Fruit fly (Drosophila melanogaster) whole organism, embryonic: ENCODE results near the gene CG15570.

Source experiments
- Asciz ChIP-seq: fragments of 200-800 bp; sonication (Bioruptor generic); optimal IDR thresholded peaks from 2 replicates; lab custom pipeline; 2017; ENCODE audit warnings: missing biosample characterization, mild to moderate bottlenecking, missing genetic modification characterization, missing genetic modification reagents
- Blimp-1 ChIP-seq: fragments of 200-800 bp; sonication (Bioruptor generic); optimal IDR thresholded peaks from 3 replicates; lab custom pipeline; 2018; ENCODE audit warnings: missing biosample characterization, missing genetic modification characterization, mild to moderate bottlenecking, moderate library complexity, missing genetic modification reagents
- CG10267 ChIP-seq: fragments of 200-800 bp; sonication (Bioruptor generic); optimal IDR thresholded peaks from 2 replicates; lab custom pipeline; 2018; ENCODE audit warnings: missing biosample characterization, mild to moderate bottlenecking, missing genetic modification characterization, moderate library complexity
- CG11085 ChIP-seq: fragments of 200-800 bp; sonication (Bioruptor generic); IDR thresholded peaks from 2 replicates; pipeline ENCODE4 v1.3.6; 2022; ENCODE audit warnings: missing biosample characterization, missing genetic modification characterization
- CG11723 ChIP-seq: fragments of 200-800 bp; sonication (Bioruptor generic); optimal IDR thresholded peaks from 2 replicates; lab custom pipeline; 2017; ENCODE audit warnings: missing biosample characterization, mild to moderate bottlenecking, missing genetic modification characterization
- CG13424 ChIP-seq: fragments of 200-800 bp; sonication (Bioruptor generic); optimal IDR thresholded peaks from 2 replicates; lab custom pipeline; 2019; ENCODE audit warnings: missing biosample characterization, mild to moderate bottlenecking, missing genetic modification characterization, moderate library complexity
- CG14050 ChIP-seq: fragments of 200-800 bp; sonication (Bioruptor generic); IDR thresholded peaks from 3 replicates; pipeline ENCODE4 v1.3.6; 2022; ENCODE audit warnings: missing biosample characterization, missing genetic modification characterization
- CG15601 ChIP-seq: fragments of 200-800 bp; sonication (Bioruptor generic); optimal IDR thresholded peaks from 3 replicates; lab custom pipeline; 2019; ENCODE audit warnings: missing biosample characterization, mild to moderate bottlenecking, missing genetic modification characterization, moderate library complexity
- CG15696 ChIP-seq: fragments of 200-800 bp; sonication (Bioruptor generic); optimal IDR thresholded peaks from 2 replicates; lab custom pipeline; 2019; ENCODE audit warnings: missing biosample characterization, mild to moderate bottlenecking, missing genetic modification characterization, moderate library complexity
- CG30020 ChIP-seq: fragments of 200-800 bp; optimal IDR thresholded peaks from 2 replicates; lab custom pipeline; 2019; ENCODE audit warnings: missing biosample characterization, mild to moderate bottlenecking, missing genetic modification characterization, moderate library complexity
- CG3065 ChIP-seq: fragments of 200-800 bp; sonication (Bioruptor generic); optimal IDR thresholded peaks from 2 replicates; lab custom pipeline; 2016; ENCODE audit warnings: missing biosample characterization, missing genetic modification characterization
- CG3847 ChIP-seq: fragments of 200-800 bp; sonication (Bioruptor generic); IDR thresholded peaks from 2 replicates; pipeline ENCODE4 v1.3.6; 2022; ENCODE audit warnings: missing biosample characterization, missing genetic modification characterization
- CG7786 ChIP-seq: fragments of 200-800 bp; sonication (Bioruptor generic); optimal IDR thresholded peaks from 2 replicates; lab custom pipeline; 2016; ENCODE audit warnings: missing biosample characterization, missing genetic modification characterization
- CG8089 ChIP-seq: fragments of 200-800 bp; sonication (Bioruptor generic); optimal IDR thresholded peaks from 3 replicates; lab custom pipeline; 2016; ENCODE audit warnings: missing biosample characterization, missing genetic modification characterization
- CG8359 ChIP-seq: fragments of 200-800 bp; sonication (Bioruptor generic); optimal IDR thresholded peaks from 2 replicates; lab custom pipeline; 2017; ENCODE audit warnings: missing biosample characterization, mild to moderate bottlenecking, missing genetic modification characterization, borderline replicate concordance
- CG8765 ChIP-seq: fragments of 200-800 bp; sonication (Bioruptor generic); IDR thresholded peaks from 2 replicates; pipeline ENCODE4 v1.3.6; 2022; ENCODE audit warnings: missing biosample characterization, missing genetic modification characterization
- CG8944 ChIP-seq: fragments of 200-800 bp; sonication (Bioruptor generic); optimal IDR thresholded peaks from 3 replicates; lab custom pipeline; 2016; ENCODE audit warnings: missing biosample characterization, missing genetic modification characterization
- CG9932 ChIP-seq: fragments of 200-800 bp; sonication (Bioruptor generic); IDR thresholded peaks from 2 replicates; pipeline ENCODE4 v1.3.6; 2022; ENCODE audit warnings: missing biosample characterization, missing genetic modification characterization
- D19A ChIP-seq: fragments of 200-800 bp; optimal IDR thresholded peaks from 3 replicates; lab custom pipeline; 2019; ENCODE audit warnings: missing biosample characterization, mild to moderate bottlenecking, missing genetic modification characterization, moderate library complexity
- E2f1 ChIP-seq: fragments of 200-800 bp; sonication (Bioruptor generic); IDR thresholded peaks from 2 replicates; pipeline ENCODE4 v1.3.6; 2022; ENCODE audit warnings: missing biosample characterization, missing genetic modification characterization
- Ets65A ChIP-seq: fragments of 200-800 bp; sonication (Bioruptor generic); peaks from one replicate; lab custom pipeline; 2016; ENCODE audit warnings: missing biosample characterization, missing genetic modification characterization
- HHEX ChIP-seq: fragments of 200-800 bp; sonication (Bioruptor generic); optimal IDR thresholded peaks from 3 replicates; lab custom pipeline; 2017; ENCODE audit warnings: missing biosample characterization, mild to moderate bottlenecking, missing genetic modification characterization, missing genetic modification reagents
- HLH4C ChIP-seq: fragments of 200-800 bp; sonication (Bioruptor generic); IDR thresholded peaks from 3 replicates; pipeline ENCODE4 v1.3.6; 2022; ENCODE audit warnings: missing biosample characterization, missing genetic modification characterization; ENCODE audit not compliant: partially characterized antibody
- Hsf ChIP-seq: fragments of 200-800 bp; sonication (Bioruptor generic); optimal IDR thresholded peaks from 3 replicates; lab custom pipeline; 2016; ENCODE audit warnings: missing biosample characterization, missing genetic modification characterization
- NC2α ChIP-seq: fragments of 200-800 bp; sonication (Bioruptor generic); optimal IDR thresholded peaks from 2 replicates; lab custom pipeline; 2016; ENCODE audit warnings: missing biosample characterization, missing genetic modification characterization
- Sox100B ChIP-seq: fragments of 200-800 bp; sonication (Bioruptor generic); optimal IDR thresholded peaks from 3 replicates; lab custom pipeline; 2018; ENCODE audit warnings: missing biosample characterization, mild to moderate bottlenecking, missing genetic modification characterization
- bsh ChIP-seq, 2 experiments: fragments of 200-800 bp; sonication (Bioruptor generic); optimal IDR thresholded peaks; 2 replicates each; lab custom pipeline; 2017 to 2018; ENCODE audit warnings: mild to moderate bottlenecking in 2 of 2, missing biosample characterization in 2 of 2, missing genetic modification characterization in 2 of 2, moderate library complexity in 1 of 2
- dmrt99B ChIP-seq: fragments of 200-800 bp; sonication (Bioruptor generic); optimal IDR thresholded peaks from 2 replicates; lab custom pipeline; 2018; ENCODE audit warnings: missing biosample characterization, mild to moderate bottlenecking, missing genetic modification characterization, moderate library complexity
- dysf ChIP-seq: fragments of 200-800 bp; sonication (Bioruptor generic); IDR thresholded peaks from 3 replicates; pipeline ENCODE4 v1.3.6; 2022; ENCODE audit warnings: missing biosample characterization, missing genetic modification characterization
- nerfin-2 ChIP-seq: fragments of 200-800 bp; sonication (Bioruptor generic); IDR thresholded peaks from 2 replicates; pipeline ENCODE4 v1.3.6; 2022; ENCODE audit warnings: missing biosample characterization, missing genetic modification characterization; ENCODE audit not compliant: partially characterized antibody
- pfk ChIP-seq: fragments of 200-800 bp; sonication (Bioruptor generic); optimal IDR thresholded peaks from 2 replicates; lab custom pipeline; 2018; ENCODE audit warnings: missing biosample characterization, mild to moderate bottlenecking, missing genetic modification characterization, moderate library complexity
- pros ChIP-seq: fragments of 200-800 bp; sonication (Bioruptor generic); optimal IDR thresholded peaks from 3 replicates; lab custom pipeline; 2019; ENCODE audit warnings: missing biosample characterization, mild to moderate bottlenecking, missing genetic modification characterization, moderate library complexity
- row ChIP-seq: fragments of 200-800 bp; sonication (Bioruptor generic); IDR thresholded peaks from 3 replicates; pipeline ENCODE4 v1.3.6; 2022; ENCODE audit warnings: missing biosample characterization, missing genetic modification characterization
- tio ChIP-seq: fragments of 200-800 bp; sonication (Bioruptor generic); optimal IDR thresholded peaks from 2 replicates; lab custom pipeline; 2017; ENCODE audit warnings: missing biosample characterization, missing genetic modification characterization, inconsistent platforms
- wor ChIP-seq: fragments of 200-800 bp; sonication (Bioruptor generic); IDR thresholded peaks from 2 replicates; pipeline ENCODE4 v1.3.6; 2022; ENCODE audit warnings: missing biosample characterization, missing genetic modification characterization

Gene CG15570

DNA sequence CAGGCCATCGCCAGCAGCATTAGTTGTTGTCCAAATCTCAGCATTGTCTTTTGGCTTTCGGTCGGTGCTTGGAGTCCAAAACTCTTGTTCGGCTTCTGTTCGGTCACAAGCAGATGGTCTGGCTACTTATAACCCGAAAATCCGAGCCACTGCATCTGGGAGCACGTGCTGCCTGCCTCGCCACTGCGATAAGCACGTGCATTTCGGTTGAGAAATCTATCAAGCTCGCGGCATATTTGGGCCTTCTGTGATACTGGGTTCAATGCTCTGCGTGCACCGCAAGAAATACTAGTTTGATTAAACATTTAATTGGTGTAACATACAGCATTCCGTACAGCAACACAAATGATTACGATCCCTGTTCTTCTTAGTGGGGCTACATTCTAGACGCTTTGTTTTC, 24.8 kb downstream of the CG15570 start, which contains the start of gene Femcoat:
Gene Femcoat (minus strand): TSS at position 101 of the 400 bp plus-strand sequence.
- TF ChIP-seq tio (GFP tag; lab: Kevin White, UChicago) (no peak), CG13424 (tag; lab: Kevin White, UChicago) (no peak), CG10267 (tag; lab: Kevin White, UChicago) (no peak), E2f1 (no peak), Ets65A (GFP tag; lab: Kevin White, UChicago) (peak; percentile 71), CG9932 (no peak), CG8089 (no peak), nerfin-2 (GFP tag; lab: Robert Waterston, UW) (no peak)
- TF ChIP-seq, all 482 proteins: peak for 1

DNA sequence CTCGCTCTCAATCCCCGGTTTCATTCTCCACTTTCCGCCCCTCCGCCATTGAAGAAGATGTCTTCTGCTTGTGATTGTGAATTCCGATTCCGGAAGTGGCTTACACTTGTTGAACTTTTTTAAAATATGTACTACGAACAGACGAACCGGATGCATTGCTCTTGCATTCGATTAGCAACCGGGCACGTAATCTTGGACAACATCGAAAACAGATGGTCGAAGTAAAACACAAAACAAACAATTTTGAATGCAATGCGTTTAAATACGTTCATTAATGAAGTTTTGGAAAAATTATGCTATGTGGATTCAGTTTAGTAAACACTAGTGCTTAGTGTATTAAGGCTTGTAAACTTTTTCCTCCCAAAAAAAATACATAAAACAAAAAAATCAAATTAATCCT, 28.1 kb downstream of the CG15570 start, which contains the start of gene Muc4B:
Gene Muc4B (minus strand): TSS at position 101 of the 400 bp plus-strand sequence.
- no peak for TF ChIP-seq dysf (GFP tag; lab: Robert Waterston, UW)
- no peak for TF ChIP-seq CG7786 (GFP tag; lab: Kevin White, UChicago)

DNA sequence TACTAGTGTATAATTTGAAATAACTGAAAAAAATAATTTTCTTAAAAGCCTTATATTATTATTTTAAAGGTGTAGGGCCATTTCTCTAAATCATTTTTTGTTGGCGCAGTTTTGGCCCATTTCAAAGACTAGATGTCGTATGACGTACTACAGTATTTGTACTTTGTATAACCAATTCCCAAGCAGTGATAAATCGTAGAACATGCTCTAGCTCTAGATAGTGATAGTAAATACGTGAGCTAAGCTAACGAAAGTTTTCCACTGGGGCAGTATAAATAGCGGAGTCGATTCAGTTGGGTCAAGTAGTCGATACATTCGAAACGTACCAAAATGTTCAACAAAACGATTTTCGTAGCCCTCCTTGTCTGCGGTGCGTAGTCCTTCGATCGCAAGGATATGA, 29.0 kb downstream of the CG15570 start, which contains the start of gene CG43134:
Gene CG43134 (plus strand): TSS at position 301 of the 400 bp plus-strand sequence.
- no peak for TF ChIP-seq Blimp-1 (GFP tag; lab: Kevin White, UChicago)
- no peak for TF ChIP-seq CG30020 (tag; lab: Kevin White, UChicago)
- TF ChIP-seq HHEX, result no peak
- no peak for TF ChIP-seq CG8359

DNA sequence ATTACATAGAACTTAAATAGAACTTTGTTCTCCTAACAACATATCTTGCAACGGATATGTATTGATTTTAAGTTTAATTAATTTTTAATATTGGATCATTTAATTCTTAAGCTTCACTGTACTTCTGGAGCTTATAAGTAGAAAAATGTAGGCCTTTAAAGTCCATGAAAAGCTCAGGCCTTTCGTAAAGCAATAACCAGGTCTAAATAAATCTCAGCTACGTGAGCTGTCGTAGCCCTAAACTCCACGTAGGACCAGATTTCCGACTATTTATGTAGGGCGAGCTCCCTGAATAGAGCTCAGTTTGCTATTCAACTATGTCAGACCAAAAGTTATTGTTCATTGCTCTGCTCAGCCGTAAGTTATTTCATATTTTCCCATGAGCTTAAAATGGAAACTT, 30.1 kb downstream of the CG15570 start, which contains the start of gene CG43135:
Gene CG43135 (plus strand): TSS at position 301 of the 400 bp plus-strand sequence.
- TF ChIP-seq nerfin-2 (GFP tag; lab: Robert Waterston, UW) (no peak), CG3847 (no peak), HLH4C (GFP tag; lab: Robert Waterston, UW) (no peak), CG3065 (GFP tag; lab: Kevin White, UChicago) (no peak), CG14050 (GFP tag; lab: Robert Waterston, UW) (no peak), NC2α (GFP tag; lab: Kevin White, UChicago) (no peak), bsh (GFP tag; optimal IDR thresholded peaks at IDR 0.05; lab: Kevin White, UChicago) (no peak), Hsf (GFP tag; lab: Kevin White, UChicago) (no peak), D19A (no peak), HHEX (no peak), pfk (no peak), pros (GFP tag; lab: Kevin White, UChicago) (no peak)

DNA sequence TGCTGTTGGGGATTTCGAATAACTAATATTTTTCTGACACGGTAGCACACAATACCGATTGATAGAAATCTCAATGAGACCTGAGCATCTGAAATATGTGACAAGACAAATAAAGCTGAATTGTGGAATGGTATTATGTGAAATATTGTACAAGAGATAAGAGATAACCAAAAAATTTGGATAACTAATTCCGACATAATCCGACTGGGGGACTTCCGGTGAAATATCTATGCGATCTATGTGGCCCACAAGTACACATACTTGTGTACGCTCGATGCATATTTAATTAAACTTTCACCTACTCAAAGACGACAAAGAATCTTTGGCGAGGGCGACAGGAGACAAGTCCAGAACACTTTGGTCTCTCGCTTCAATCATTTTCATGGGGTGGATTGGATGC, 34.7 kb downstream of the CG15570 start, which contains the start of gene CG15576:
Gene CG15576 (minus strand): TSS at position 101 of the 400 bp plus-strand sequence.
- TF ChIP-seq CG30020 (tag; lab: Kevin White, UChicago) (no peak), Sox100B (GFP tag; lab: Kevin White, UChicago) (no peak), Asciz (GFP tag; lab: Kevin White, UChicago) (no peak), dmrt99B (no peak), wor (GFP tag; lab: Robert Waterston, UW) (no peak), CG11085 (GFP tag; lab: Robert Waterston, UW) (no peak), CG15696 (tag; lab: Kevin White, UChicago) (no peak), CG8765 (GFP tag; lab: Robert Waterston, UW) (no peak), row (GFP tag; lab: Robert Waterston, UW) (no peak), CG11723 (GFP tag; lab: Kevin White, UChicago) (no peak), CG8944 (GFP tag; lab: Kevin White, UChicago) (no peak), CG15601 (tag; lab: Kevin White, UChicago) (no peak)
